Fruit fly (Drosophila melanogaster): Measurements from ENCODE around the gene Prosbeta6.

dm6 chr3L:16566700-16567221 lies 43.5 kb downstream of the Prosbeta6 start, which contains the start of gene UQCR-6.4L:
- TF ChIP-seq OdsH (GFP tag; optimal IDR thresholded peaks at IDR 0.05) (no peak), h (GFP tag; optimal IDR thresholded peaks at IDR 0.05) (no peak), usp (GFP tag; optimal IDR thresholded peaks at IDR 0.05) (no peak), HLH106 (tag; optimal IDR thresholded peaks at IDR 0.05) (no peak), pan (optimal IDR thresholded peaks at IDR 0.05) (no peak), br (GFP tag; optimal IDR thresholded peaks at IDR 0.05) (no peak), Dfd (GFP tag; optimal IDR thresholded peaks at IDR 0.05) (no peak), lola (GFP tag; optimal IDR thresholded peaks at IDR 0.05) (no peak), Dif (GFP tag; optimal IDR thresholded peaks at IDR 0.05; ENCODE audit: partially characterized antibody) (no peak), psq (GFP tag; optimal IDR thresholded peaks at IDR 0.05) (no peak), Hnf4 (GFP tag; optimal IDR thresholded peaks at IDR 0.05) (no peak), woc (GFP tag; optimal IDR thresholded peaks at IDR 0.05) (no peak), Hr78 (GFP tag; optimal IDR thresholded peaks at IDR 0.05) (no peak)

Measured in whole organism, wandering third instar larva.